Worm (Caenorhabditis elegans) whole organism, L2 larva: ENCODE results near the gene R11E3.19.

Experiments used
- C34F6.9 ChIP-seq: fragments of 150-350 bp; optimal IDR thresholded peaks from 2 replicates; lab custom pipeline; 2014; ENCODE audit warnings: missing biosample characterization, missing genetic modification characterization
- F13H6.1 ChIP-seq: sonication (generic microtip); optimal IDR thresholded peaks from 2 replicates; lab custom pipeline; 2016; ENCODE audit warnings: missing genetic modification characterization, missing compliant biosample characterization
- R02D3.7 ChIP-seq: fragments of 150-350 bp; optimal IDR thresholded peaks from 2 replicates; lab custom pipeline; 2014; ENCODE audit warnings: missing biosample characterization, missing genetic modification characterization
- Y55F3AM.14 ChIP-seq: fragments of 200-800 bp; sonication (Bioruptor generic); optimal IDR thresholded peaks from 2 replicates; lab custom pipeline; 2018; ENCODE audit warnings: mild to moderate bottlenecking, missing genetic modification characterization, missing compliant biosample characterization
- ZK546.5 ChIP-seq: sonication (generic microtip); optimal IDR thresholded peaks from 2 replicates; lab custom pipeline; 2017; ENCODE audit warnings: missing biosample characterization, missing genetic modification characterization
- alr-1 ChIP-seq: fragments of 150-350 bp; optimal IDR thresholded peaks from 2 replicates; lab custom pipeline; 2014; ENCODE audit warnings: missing biosample characterization, missing genetic modification characterization
- aly-2 ChIP-seq: fragments of 150-350 bp; optimal IDR thresholded peaks from 2 replicates; lab custom pipeline; 2014; ENCODE audit warnings: missing biosample characterization, missing genetic modification characterization
- ama-1 ChIP-seq: fragments of 150-350 bp; optimal IDR thresholded peaks from 2 replicates; lab custom pipeline; 2018; ENCODE audit warnings: inconsistent platforms
- blmp-1 ChIP-seq: sonication (generic microtip); optimal IDR thresholded peaks from 2 replicates; lab custom pipeline; 2017; ENCODE audit warnings: missing genetic modification characterization, mild to moderate bottlenecking, missing compliant biosample characterization, antibody characterized with exemption, moderate library complexity; ENCODE audit not compliant: insufficient read depth
- ceh-16 ChIP-seq: fragments of 150-350 bp; optimal IDR thresholded peaks from 2 replicates; lab custom pipeline; 2014; ENCODE audit warnings: missing biosample characterization, missing genetic modification characterization
- ceh-82 ChIP-seq: fragments of 150-350 bp; optimal IDR thresholded peaks from 2 replicates; lab custom pipeline; 2014; ENCODE audit warnings: missing biosample characterization, missing genetic modification characterization
- crh-2 ChIP-seq: sonication (generic microtip); optimal IDR thresholded peaks from 2 replicates; lab custom pipeline; 2017; ENCODE audit warnings: missing biosample characterization, missing genetic modification characterization
- dmd-4 ChIP-seq: sonication (generic microtip); optimal IDR thresholded peaks from 2 replicates; lab custom pipeline; 2017; ENCODE audit warnings: missing biosample characterization, missing genetic modification characterization
- egl-27 ChIP-seq: sonication (generic microtip); optimal IDR thresholded peaks from 3 replicates; lab custom pipeline; 2017; ENCODE audit warnings: missing biosample characterization, missing genetic modification reagents, missing genetic modification characterization
- elt-1 ChIP-seq: fragments of 150-350 bp; optimal IDR thresholded peaks from 2 replicates; lab custom pipeline; 2014; ENCODE audit warnings: missing biosample characterization, missing genetic modification characterization
- elt-3 ChIP-seq: sonication (generic microtip); optimal IDR thresholded peaks from 2 replicates; lab custom pipeline; 2017; ENCODE audit warnings: missing biosample characterization, missing genetic modification characterization
- fos-1 ChIP-seq: fragments of 150-350 bp; optimal IDR thresholded peaks from 2 replicates; lab custom pipeline; 2014; ENCODE audit warnings: missing biosample characterization, missing genetic modification characterization
- gmeb-1 ChIP-seq: fragments of 150-350 bp; optimal IDR thresholded peaks from 2 replicates; lab custom pipeline; 2014; ENCODE audit warnings: missing biosample characterization, missing genetic modification characterization
- lin-11 ChIP-seq: fragments of 150-350 bp; sonication (generic microtip); optimal IDR thresholded peaks from 2 replicates; lab custom pipeline; 2014; ENCODE audit warnings: missing biosample characterization, missing genetic modification characterization, inconsistent platforms, mixed read lengths
- lin-13 ChIP-seq: fragments of 150-350 bp; optimal IDR thresholded peaks from 2 replicates; lab custom pipeline; 2014; ENCODE audit warnings: missing biosample characterization, missing genetic modification reagents, missing genetic modification characterization
- lin-39 ChIP-seq: fragments of 150-350 bp; optimal IDR thresholded peaks from 2 replicates; lab custom pipeline; 2014; ENCODE audit warnings: missing biosample characterization, missing genetic modification reagents, missing genetic modification characterization
- lsy-2 ChIP-seq, 2 experiments: fragments of 150-350 bp in 1 of 2; sonication (generic microtip) in 1 of 2; optimal IDR thresholded peaks; 2 replicates each; lab custom pipeline; 2014 to 2017; ENCODE audit warnings: missing biosample characterization in 2 of 2, missing genetic modification characterization in 2 of 2
- mab-5 ChIP-seq: fragments of 150-350 bp; optimal IDR thresholded peaks from 2 replicates; lab custom pipeline; 2014; ENCODE audit warnings: missing biosample characterization, missing genetic modification characterization
- mbf-1 ChIP-seq: sonication (generic microtip); optimal IDR thresholded peaks from 2 replicates; lab custom pipeline; 2017; ENCODE audit warnings: missing biosample characterization, missing genetic modification characterization
- mdl-1 ChIP-seq, 2 experiments: fragments of 150-350 bp in 1 of 2; sonication (generic microtip) in 1 of 2; optimal IDR thresholded peaks; 2 replicates each; lab custom pipeline; 2017; ENCODE audit warnings: missing biosample characterization in 2 of 2, missing genetic modification characterization in 2 of 2
- nhr-10 ChIP-seq: sonication (generic microtip); optimal IDR thresholded peaks from 2 replicates; lab custom pipeline; 2017; ENCODE audit warnings: missing biosample characterization, missing genetic modification characterization
- nhr-11 ChIP-seq: fragments of 150-350 bp; optimal IDR thresholded peaks from 2 replicates; lab custom pipeline; 2014; ENCODE audit warnings: missing biosample characterization, missing genetic modification characterization
- nhr-12 ChIP-seq: fragments of 150-350 bp; optimal IDR thresholded peaks from 2 replicates; lab custom pipeline; 2014; ENCODE audit warnings: missing biosample characterization, missing genetic modification characterization
- nhr-129 ChIP-seq: fragments of 150-350 bp; optimal IDR thresholded peaks from 2 replicates; lab custom pipeline; 2014; ENCODE audit warnings: missing biosample characterization, missing genetic modification characterization
- nhr-21 ChIP-seq: fragments of 150-350 bp; optimal IDR thresholded peaks from 2 replicates; lab custom pipeline; 2014; ENCODE audit warnings: missing biosample characterization, missing genetic modification characterization
- nhr-23 ChIP-seq: fragments of 150-350 bp; optimal IDR thresholded peaks from 2 replicates; lab custom pipeline; 2014; ENCODE audit warnings: missing biosample characterization, missing genetic modification reagents, missing genetic modification characterization
- nhr-237 ChIP-seq: fragments of 150-350 bp; optimal IDR thresholded peaks from 2 replicates; lab custom pipeline; 2014; ENCODE audit warnings: missing biosample characterization, missing genetic modification characterization
- nhr-25 ChIP-seq: fragments of 150-350 bp; sonication (generic microtip); optimal IDR thresholded peaks from 3 replicates; lab custom pipeline; 2014; ENCODE audit warnings: missing biosample characterization, missing genetic modification characterization
- nhr-6 ChIP-seq: fragments of 150-350 bp; optimal IDR thresholded peaks from 2 replicates; lab custom pipeline; 2014; ENCODE audit warnings: missing biosample characterization, missing genetic modification characterization
- nhr-77 ChIP-seq: fragments of 150-350 bp; optimal IDR thresholded peaks from 2 replicates; lab custom pipeline; 2014; ENCODE audit warnings: missing biosample characterization, missing genetic modification characterization
- peb-1 ChIP-seq: fragments of 150-350 bp; optimal IDR thresholded peaks from 2 replicates; lab custom pipeline; 2014; ENCODE audit warnings: missing biosample characterization, missing genetic modification characterization
- sem-4 ChIP-seq: fragments of 150-350 bp; optimal IDR thresholded peaks from 2 replicates; lab custom pipeline; 2014; ENCODE audit warnings: missing biosample characterization, missing genetic modification reagents, missing genetic modification characterization
- skn-1 ChIP-seq: sonication (generic microtip); optimal IDR thresholded peaks from 2 replicates; lab custom pipeline; 2017; ENCODE audit warnings: missing biosample characterization, missing genetic modification characterization
- sma-3 ChIP-seq: sonication (generic microtip); optimal IDR thresholded peaks from 2 replicates; lab custom pipeline; 2016; ENCODE audit warnings: missing genetic modification reagents, missing genetic modification characterization, missing compliant biosample characterization
- sma-9 ChIP-seq, 2 experiments: fragments of 150-350 bp in 1 of 2; sonication (generic microtip) in 1 of 2; optimal IDR thresholded peaks; 2 replicates each; lab custom pipeline; 2014 to 2016; ENCODE audit warnings: missing genetic modification characterization in 2 of 2, mild to moderate bottlenecking in 1 of 2, missing biosample characterization in 1 of 2, missing compliant biosample characterization in 1 of 2, missing genetic modification reagents in 1 of 2, moderate library complexity in 1 of 2
- snpc-4 ChIP-seq: fragments of 150-350 bp; optimal IDR thresholded peaks from 2 replicates; lab custom pipeline; 2014; ENCODE audit warnings: missing biosample characterization, missing genetic modification characterization
- unc-39 ChIP-seq: fragments of 150-350 bp; optimal IDR thresholded peaks from 2 replicates; lab custom pipeline; 2014; ENCODE audit warnings: missing biosample characterization, missing genetic modification characterization
- unc-55 ChIP-seq: fragments of 150-350 bp; sonication (generic microtip); optimal IDR thresholded peaks from 3 replicates; lab custom pipeline; 2014; ENCODE audit warnings: missing biosample characterization, missing genetic modification reagents, missing genetic modification characterization
- unc-62 ChIP-seq: fragments of 150-350 bp; optimal IDR thresholded peaks from 2 replicates; lab custom pipeline; 2014; ENCODE audit warnings: missing biosample characterization, missing genetic modification reagents, missing genetic modification characterization
- zag-1 ChIP-seq: fragments of 150-350 bp; optimal IDR thresholded peaks from 2 replicates; lab custom pipeline; 2014; ENCODE audit warnings: missing biosample characterization, missing genetic modification characterization
- ztf-1 ChIP-seq: fragments of 200-800 bp; sonication (Bioruptor generic); conservative IDR thresholded peaks from 2 replicates; pipeline ENCODE4 v1.3.6; 2022; ENCODE audit warnings: missing genetic modification characterization, missing compliant biosample characterization
- ztf-11 ChIP-seq: sonication (generic microtip); optimal IDR thresholded peaks from 2 replicates; lab custom pipeline; 2017; ENCODE audit warnings: missing biosample characterization, missing genetic modification characterization
- ztf-4 ChIP-seq: fragments of 150-350 bp; optimal IDR thresholded peaks from 2 replicates; lab custom pipeline; 2014; ENCODE audit warnings: missing biosample characterization, missing genetic modification characterization

Gene R11E3.19

ce11 chrIV:4749728-4750278 lies 26.1 kb downstream of the R11E3.19 start, which contains the start of the genes rpl-20 and Y17G9B.5:
rpl-20 (minus strand) TSS chrIV:4749778.
Y17G9B.5 (plus strand) TSS chrIV:4750240.
- TF ChIP-seq mdl-1 (tag; optimal IDR thresholded peaks at IDR 0.05; lab: Kevin White, UChicago) = peak; percentile 54 to 94
- TF ChIP-seq lsy-2 (tag; optimal IDR thresholded peaks at IDR 0.05; lab: Kevin White, UChicago) = peak; percentile 100
- peak; percentile 100 for TF ChIP-seq sma-3 (GFP tag; lab: Kevin White, UChicago)
- peak; percentile 99 for TF ChIP-seq ceh-16 (tag; lab: Kevin White, UChicago)
- TF ChIP-seq ceh-82 (tag; lab: Kevin White, UChicago) = peak; percentile 97
- TF ChIP-seq zag-1 = peak; percentile 98
- TF ChIP-seq blmp-1 = peak; percentile 98
- peak; percentile 100 for TF ChIP-seq nhr-21 (tag; lab: Kevin White, UChicago)
- no peak for TF ChIP-seq aly-2 (tag; lab: Kevin White, UChicago)
- peak; percentile 94 for TF ChIP-seq ZK546.5 (tag; lab: Kevin White, UChicago)
- peak; percentile 100 for TF ChIP-seq Y55F3AM.14 (GFP tag; lab: Kevin White, UChicago)
- TF ChIP-seq lin-39 = peak; percentile 94
- no peak for TF ChIP-seq nhr-23
- peak; percentile 100 for TF ChIP-seq C34F6.9 (tag; lab: Kevin White, UChicago)
- TF ChIP-seq ztf-11 = peak; percentile 74
- TF ChIP-seq ama-1 (lab: Kevin White, UChicago) = peak; percentile 95
- TF ChIP-seq peb-1 (tag; lab: Kevin White, UChicago) = no peak
- TF ChIP-seq snpc-4 (tag; lab: Kevin White, UChicago) = peak; percentile 95
- TF ChIP-seq F13H6.1 (tag; lab: Kevin White, UChicago) = peak; percentile 100
- TF ChIP-seq lin-13 (GFP tag; lab: Kevin White, UChicago) = peak; percentile 99
- TF ChIP-seq ztf-4 (tag; lab: Kevin White, UChicago) = peak; percentile 100
- peak; percentile 84 for TF ChIP-seq dmd-4 (tag; lab: Kevin White, UChicago)
- TF ChIP-seq mbf-1 (tag; lab: Kevin White, UChicago) = peak; percentile 71
- TF ChIP-seq unc-39 (tag; lab: Kevin White, UChicago) = peak; percentile 77
- no peak for TF ChIP-seq elt-3 (tag; lab: Kevin White, UChicago)
- peak; percentile 100 for TF ChIP-seq unc-62 (GFP tag; lab: Kevin White, UChicago)
- TF ChIP-seq nhr-6 (tag; lab: Kevin White, UChicago) = peak; percentile 100
- TF ChIP-seq nhr-129 (tag; lab: Kevin White, UChicago) = peak; percentile 99
- TF ChIP-seq nhr-11 (tag; lab: Kevin White, UChicago) = peak; percentile 85
- TF ChIP-seq alr-1 (tag; lab: Kevin White, UChicago) = peak; percentile 97
- TF ChIP-seq nhr-12 (tag; lab: Kevin White, UChicago) = peak; percentile 83
- TF ChIP-seq fos-1 (tag; lab: Kevin White, UChicago) = peak; percentile 100
- peak; percentile 98 for TF ChIP-seq mab-5
- TF ChIP-seq elt-1 (tag; lab: Kevin White, UChicago) = peak; percentile 52
- TF ChIP-seq unc-55 = peak; percentile 100
- peak; percentile 84; the same call in 1 of the 2 replicates for TF ChIP-seq ztf-1 (GFP tag; lab: Robert Waterston, UW)
- TF ChIP-seq skn-1 = peak; percentile 97
- peak; percentile 100 for TF ChIP-seq crh-2 (tag; lab: Kevin White, UChicago)
- peak; percentile 98 for TF ChIP-seq lin-11 (tag; lab: Kevin White, UChicago)
- TF ChIP-seq nhr-237 = peak; percentile 94
- peak; percentile 100 for TF ChIP-seq egl-27 (tag; lab: Kevin White, UChicago)
- TF ChIP-seq nhr-77 (tag; lab: Kevin White, UChicago) = peak; percentile 95
- TF ChIP-seq sem-4 (tag; lab: Kevin White, UChicago) = peak; percentile 100
- peak; percentile 100 for TF ChIP-seq R02D3.7 (tag; lab: Kevin White, UChicago)
- peak; percentile 100 for TF ChIP-seq sma-9 (GFP tag; optimal IDR thresholded peaks at IDR 0.05; lab: Kevin White, UChicago)
- TF ChIP-seq sma-9 (tag; optimal IDR thresholded peaks at IDR 0.05; lab: Kevin White, UChicago) = no peak
- peak; percentile 98 for TF ChIP-seq gmeb-1 (tag; lab: Kevin White, UChicago)
- TF ChIP-seq nhr-25 (tag; lab: Kevin White, UChicago) = peak; percentile 100
- TF ChIP-seq nhr-10 = peak; percentile 96
